Worm (Caenorhabditis elegans) whole organism, midembryonic: Measurements from ENCODE around the gene Y59H11AM.4.

Source experiments
- klf-2 ChIP-seq: fragments of 200-800 bp; sonication (Bioruptor generic); conservative IDR thresholded peaks from 2 replicates; pipeline ENCODE4 v1.3.6; 2022; ENCODE audit warnings: missing genetic modification reagents, missing genetic modification characterization, missing compliant biosample characterization
- med-1 ChIP-seq: sonication (generic microtip); optimal IDR thresholded peaks from 2 replicates; lab custom pipeline; 2017; ENCODE audit warnings: missing genetic modification characterization, mild to moderate bottlenecking, missing compliant biosample characterization, antibody characterized with exemption, missing genetic modification reagents; ENCODE audit not compliant: insufficient read depth

DNA sequence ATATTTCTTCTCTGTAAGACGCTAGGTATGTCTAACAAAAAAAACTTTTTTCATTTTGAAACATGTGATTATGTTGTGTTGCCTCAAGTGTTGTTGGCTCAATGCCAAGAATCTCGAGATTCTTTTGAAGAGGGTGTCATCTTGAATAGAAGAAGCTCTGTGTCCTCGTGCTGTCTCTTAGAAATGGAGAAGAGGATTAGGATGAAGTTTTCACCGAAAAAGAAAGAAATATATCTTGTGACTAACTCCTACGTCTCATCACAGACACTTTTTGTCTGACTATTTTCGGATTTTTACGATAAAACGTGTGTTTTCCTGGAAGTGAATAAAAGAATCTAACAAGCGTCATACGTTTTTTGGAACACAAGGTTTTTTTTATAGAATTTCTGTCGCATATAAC lies 17.5 kb upstream of the Y59H11AM.4 start:
- no peak for TF ChIP-seq med-1 (GFP tag; lab: Kevin White, UChicago)
- TF ChIP-seq klf-2 (GFP tag; lab: Robert Waterston, UW) = no peak
